Fruit fly (Drosophila melanogaster): ENCODE measurements around the gene bigmax.

DNA sequence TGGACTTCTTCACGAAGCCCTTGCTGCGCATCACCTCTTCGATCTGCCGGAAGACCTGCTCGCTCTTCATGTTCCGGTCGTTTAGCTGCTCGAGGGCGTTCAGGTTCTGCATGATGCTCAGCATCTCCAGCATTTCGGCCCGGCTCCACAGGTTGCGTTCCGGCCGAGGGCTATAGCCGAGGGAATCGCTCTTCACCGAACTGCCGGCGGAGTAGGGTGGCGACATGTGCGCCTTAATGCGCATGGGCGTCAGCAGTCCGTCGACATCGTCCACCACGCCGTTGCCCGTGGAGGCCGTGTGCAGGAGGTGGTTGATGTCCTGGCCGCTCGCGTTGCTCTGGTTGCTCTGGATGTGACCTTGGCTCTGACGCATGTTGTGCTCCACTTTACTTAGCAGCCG, 8.8 kb downstream of the bigmax start:
- no peak for TF ChIP-seq Fer1 (GFP tag; optimal IDR thresholded peaks at IDR 0.05)
- TF ChIP-seq nerfin-2 (GFP tag; IDR thresholded peaks at IDR 0.05; ENCODE audit: partially characterized antibody), result no peak
- no peak for TF ChIP-seq CG16815 (GFP tag; optimal IDR thresholded peaks at IDR 0.05)
- TF ChIP-seq maf-S (GFP tag; optimal IDR thresholded peaks at IDR 0.05), result no peak
- TF ChIP-seq Chrac-16 (GFP tag; optimal IDR thresholded peaks at IDR 0.05), result no peak
- TF ChIP-seq CG2199 (GFP tag; IDR thresholded peaks at IDR 0.05), result no peak
- no peak for TF ChIP-seq fd96Cb (tag; optimal IDR thresholded peaks at IDR 0.05)
- no peak for TF ChIP-seq Opbp (GFP tag; IDR thresholded peaks at IDR 0.05; ENCODE audit: partially characterized antibody)

Data from whole organism, embryonic.